Worm (Caenorhabditis elegans) whole organism, young adult: ENCODE measurements around the gene his-62.
"Not testable (repeated sequence)": the region's sequence is repeated elsewhere in the genome, so short reads cannot be mapped to it uniquely, and the experiment has no call there.

ENCODE experiments used
- B0019.2 ChIP-seq: fragments of 200-800 bp; sonication (Bioruptor generic); conservative IDR thresholded peaks from 2 replicates; pipeline ENCODE4 v1.3.6; 2022; ENCODE audit warnings: missing genetic modification reagents, missing genetic modification characterization, missing compliant biosample characterization
- C17E4.6 ChIP-seq: fragments of 200-800 bp; sonication (Bioruptor generic); IDR thresholded peaks from 2 replicates; pipeline ENCODE4 v1.3.6; 2022; ENCODE audit warnings: missing genetic modification reagents, missing genetic modification characterization, missing compliant biosample characterization
- D2030.7 ChIP-seq: fragments of 200-800 bp; sonication (Bioruptor generic); IDR thresholded peaks from 2 replicates; pipeline ENCODE4 v1.3.6; 2022; ENCODE audit warnings: missing genetic modification reagents, missing genetic modification characterization, missing compliant biosample characterization
- F37B4.10 ChIP-seq: fragments of 200-800 bp; sonication (Bioruptor generic); IDR thresholded peaks from 2 replicates; pipeline ENCODE4 v1.3.6; 2022; ENCODE audit warnings: missing genetic modification characterization, missing compliant biosample characterization
- F49E8.2 ChIP-seq: sonication (generic microtip); optimal IDR thresholded peaks from 3 replicates; lab custom pipeline; 2017; ENCODE audit warnings: missing genetic modification characterization, mild to moderate bottlenecking, missing compliant biosample characterization, antibody characterized with exemption, moderate library complexity; ENCODE audit not compliant: insufficient read depth
- F52B5.7 ChIP-seq: sonication (generic microtip); optimal IDR thresholded peaks from 2 replicates; lab custom pipeline; 2016; ENCODE audit warnings: mild to moderate bottlenecking, missing genetic modification characterization, missing compliant biosample characterization
- Y53G8AR.9 ChIP-seq: fragments of 200-800 bp; sonication (Bioruptor generic); conservative IDR thresholded peaks from 2 replicates; pipeline ENCODE4 v1.3.6; 2022; ENCODE audit warnings: missing genetic modification reagents, missing genetic modification characterization, missing compliant biosample characterization
- Y56A3A.18 ChIP-seq: fragments of 200-800 bp; sonication (Bioruptor generic); IDR thresholded peaks from 2 replicates; pipeline ENCODE4 v1.3.6; 2022; ENCODE audit warnings: missing genetic modification reagents, missing genetic modification characterization, missing compliant biosample characterization
- Y95B8A.8 ChIP-seq: fragments of 200-800 bp; sonication (Bioruptor generic); IDR thresholded peaks from 2 replicates; pipeline ENCODE4 v1.3.6; 2022; ENCODE audit warnings: missing genetic modification reagents, missing genetic modification characterization, missing compliant biosample characterization
- ama-1 ChIP-seq, 3 experiments: fragments of 150-350 bp in 1 of 3; sonication (generic microtip) in 2 of 3; optimal IDR thresholded peaks; 2 replicates each; lab custom pipeline; 2014 to 2018; ENCODE audit warnings: missing biosample characterization in 2 of 3, missing genetic modification characterization in 2 of 3, missing genetic modification reagents in 2 of 3
- athp-1 ChIP-seq: sonication (generic microtip); optimal IDR thresholded peaks from 2 replicates; lab custom pipeline; 2017; ENCODE audit warnings: mild to moderate bottlenecking, missing genetic modification characterization, missing compliant biosample characterization
- attf-3 ChIP-seq: fragments of 200-800 bp; sonication (Bioruptor generic); conservative IDR thresholded peaks from 2 replicates; pipeline ENCODE4 v1.3.6; 2022; ENCODE audit warnings: missing genetic modification reagents, missing genetic modification characterization, missing compliant biosample characterization
- cebp-1 ChIP-seq, 2 experiments: fragments of 200-800 bp in 1 of 2; sonication (Bioruptor generic) in 1 of 2; sonication (generic microtip) in 1 of 2; IDR thresholded peaks in 1 of 2; optimal IDR thresholded peaks in 1 of 2; 2 replicates each; pipeline versions ENCODE4 v1.3.6 to Lab custom; 2017 to 2022; ENCODE audit warnings: missing compliant biosample characterization in 2 of 2, missing genetic modification characterization in 2 of 2, mild to moderate bottlenecking in 1 of 2, missing genetic modification reagents in 1 of 2, moderate library complexity in 1 of 2
- ceh-27 ChIP-seq: fragments of 200-800 bp; sonication (Bioruptor generic); optimal IDR thresholded peaks from 2 replicates; lab custom pipeline; 2018; ENCODE audit warnings: mild to moderate bottlenecking, missing genetic modification characterization, moderate library complexity, missing compliant biosample characterization
- ceh-58 ChIP-seq: fragments of 200-800 bp; sonication (Bioruptor generic); IDR thresholded peaks from 2 replicates; pipeline ENCODE4 v1.3.6; 2022; ENCODE audit warnings: missing genetic modification characterization, missing compliant biosample characterization
- dox-1 ChIP-seq: fragments of 200-800 bp; sonication (Bioruptor generic); IDR thresholded peaks from 2 replicates; pipeline ENCODE4 v1.3.6; 2022; ENCODE audit warnings: missing genetic modification reagents, missing genetic modification characterization, missing compliant biosample characterization
- dpff-1 ChIP-seq: sonication (generic microtip); optimal IDR thresholded peaks from 2 replicates; lab custom pipeline; 2017; ENCODE audit warnings: mild to moderate bottlenecking, missing genetic modification characterization, missing compliant biosample characterization
- egrh-3 ChIP-seq: fragments of 200-800 bp; sonication (Bioruptor generic); IDR thresholded peaks from 2 replicates; pipeline ENCODE4 v1.3.6; 2022; ENCODE audit warnings: missing genetic modification reagents, missing genetic modification characterization, missing compliant biosample characterization
- ets-4 ChIP-seq: fragments of 200-800 bp; sonication (Bioruptor generic); optimal IDR thresholded peaks from 2 replicates; lab custom pipeline; 2018; ENCODE audit warnings: mild to moderate bottlenecking, missing genetic modification characterization, missing compliant biosample characterization
- hlh-12 ChIP-seq: sonication (generic microtip); optimal IDR thresholded peaks from 2 replicates; lab custom pipeline; 2016; ENCODE audit warnings: missing genetic modification characterization, missing compliant biosample characterization
- hlh-26 ChIP-seq: fragments of 200-800 bp; sonication (Bioruptor generic); conservative IDR thresholded peaks from 2 replicates; pipeline ENCODE4 v1.3.6; 2022; ENCODE audit warnings: missing genetic modification reagents, missing genetic modification characterization, missing compliant biosample characterization
- hmg-20 ChIP-seq: fragments of 200-800 bp; sonication (Bioruptor generic); IDR thresholded peaks from 2 replicates; pipeline ENCODE4 v1.3.6; 2022; ENCODE audit warnings: missing genetic modification reagents, missing genetic modification characterization, missing compliant biosample characterization
- hrde-1 ChIP-seq: sonication (generic microtip); optimal IDR thresholded peaks from 2 replicates; lab custom pipeline; 2016; ENCODE audit warnings: missing genetic modification characterization, mild to moderate bottlenecking, missing compliant biosample characterization, moderate library complexity, missing genotype, missing genetic modification reagents, borderline replicate concordance
- lin-26 ChIP-seq: fragments of 200-800 bp; sonication (Bioruptor generic); IDR thresholded peaks from 2 replicates; pipeline ENCODE4 v1.3.6; 2022; ENCODE audit warnings: missing genetic modification reagents, missing genetic modification characterization, missing compliant biosample characterization
- lin-35 ChIP-seq, 3 experiments: fragments of 150-350 bp in 2 of 3; sonication (generic microtip) in 1 of 3; optimal IDR thresholded peaks; 2 replicates each; lab custom pipeline; 2014 to 2018; ENCODE audit warnings: missing biosample characterization in 3 of 3, missing genetic modification characterization in 3 of 3, missing genetic modification reagents in 3 of 3
- madf-6 ChIP-seq: fragments of 200-800 bp; sonication (Bioruptor generic); IDR thresholded peaks from 2 replicates; pipeline ENCODE4 v1.3.6; 2022; ENCODE audit warnings: missing genetic modification reagents, missing genetic modification characterization, missing compliant biosample characterization
- madf-8 ChIP-seq: fragments of 200-800 bp; sonication (Bioruptor generic); conservative IDR thresholded peaks from 2 replicates; pipeline ENCODE4 v1.3.6; 2022; ENCODE audit warnings: missing genetic modification reagents, missing genetic modification characterization, missing compliant biosample characterization
- mcd-1 ChIP-seq: fragments of 200-800 bp; sonication (Bioruptor generic); IDR thresholded peaks from 2 replicates; pipeline ENCODE4 v1.3.6; 2022; ENCODE audit warnings: missing genetic modification reagents, missing genetic modification characterization, missing compliant biosample characterization
- mes-4 ChIP-seq: sonication (generic microtip); optimal IDR thresholded peaks from 2 replicates; lab custom pipeline; 2016; ENCODE audit warnings: missing genotype, missing genetic modification characterization, missing compliant biosample characterization
- nhr-179 ChIP-seq: sonication (generic microtip); optimal IDR thresholded peaks from 2 replicates; lab custom pipeline; 2016; ENCODE audit warnings: mild to moderate bottlenecking, missing genetic modification characterization, missing compliant biosample characterization
- rec-8 ChIP-seq, 2 experiments: sonication (generic microtip); optimal IDR thresholded peaks; 2 replicates each; lab custom pipeline; 2016; ENCODE audit warnings: mild to moderate bottlenecking in 2 of 2, missing genetic modification characterization in 2 of 2, missing genetic modification reagents in 2 of 2, missing genotype in 2 of 2, missing biosample characterization in 1 of 2, missing compliant biosample characterization in 1 of 2, moderate library complexity in 1 of 2
- rpc-1 ChIP-seq, 2 experiments: fragments of 150-350 bp in 1 of 2; sonication (generic microtip) in 1 of 2; optimal IDR thresholded peaks; 2 replicates each; lab custom pipeline; 2014 to 2018; ENCODE audit warnings: missing biosample characterization in 1 of 2, missing genetic modification characterization in 1 of 2, missing genetic modification reagents in 1 of 2, missing genotype in 1 of 2
- sdz-38 ChIP-seq: sonication (generic microtip); optimal IDR thresholded peaks from 2 replicates; lab custom pipeline; 2016; ENCODE audit warnings: missing genotype, missing genetic modification characterization, missing compliant biosample characterization
- snpc-3.4 ChIP-seq: sonication (generic microtip); optimal IDR thresholded peaks from 2 replicates; lab custom pipeline; 2017; ENCODE audit warnings: missing genetic modification characterization, mild to moderate bottlenecking, missing compliant biosample characterization, antibody characterized with exemption, moderate library complexity, missing genotype, missing genetic modification reagents
- somi-1 ChIP-seq: fragments of 200-800 bp; sonication (Bioruptor generic); optimal IDR thresholded peaks from 2 replicates; lab custom pipeline; 2018; ENCODE audit warnings: mild to moderate bottlenecking, missing genetic modification characterization, missing compliant biosample characterization
- tbp1 ChIP-seq: fragments of 200-800 bp; sonication (Bioruptor generic); optimal IDR thresholded peaks from 2 replicates; lab custom pipeline; 2018; ENCODE audit warnings: mild to moderate bottlenecking, missing genetic modification characterization, missing compliant biosample characterization
- unc-130 ChIP-seq: sonication (generic microtip); optimal IDR thresholded peaks from 2 replicates; lab custom pipeline; 2016; ENCODE audit warnings: missing genetic modification reagents, missing genetic modification characterization, missing compliant biosample characterization
- ztf-18 ChIP-seq: sonication (generic microtip); optimal IDR thresholded peaks from 2 replicates; lab custom pipeline; 2016; ENCODE audit warnings: missing genotype, mild to moderate bottlenecking, missing genetic modification characterization, missing compliant biosample characterization
- ztf-25 ChIP-seq: fragments of 200-800 bp; sonication (Bioruptor generic); IDR thresholded peaks from 2 replicates; pipeline ENCODE4 v1.3.6; 2022; ENCODE audit warnings: missing genetic modification reagents, missing genetic modification characterization, missing compliant biosample characterization
- ztf-26 ChIP-seq: sonication (generic microtip); optimal IDR thresholded peaks from 2 replicates; lab custom pipeline; 2017; ENCODE audit warnings: missing genetic modification characterization, missing compliant biosample characterization
- ztf-28 ChIP-seq: fragments of 200-800 bp; sonication (Bioruptor generic); IDR thresholded peaks from 2 replicates; pipeline ENCODE4 v1.3.6; 2022; ENCODE audit warnings: missing genetic modification reagents, missing genetic modification characterization, missing compliant biosample characterization

Gene his-62

ce11 chrIV:7485565-7486200, 662 bp upstream of the his-62 start (continued):
- TF ChIP-seq ama-1 (optimal IDR thresholded peaks at IDR 0.05; lab: Kevin White, UChicago); cebp-1 (GFP tag; IDR thresholded peaks at IDR 0.05; lab: Robert Waterston, UW): not testable (repeated sequence)
- TF ChIP-seq ama-1 (GFP tag; optimal IDR thresholded peaks at IDR 0.05; lab: Kevin White, UChicago) (peak; percentile 32 to 33), lin-26 (GFP tag; lab: Robert Waterston, UW) (peak; percentile 87), snpc-3.4 (tag; lab: Kevin White, UChicago) (peak; percentile 49), cebp-1 (tag; optimal IDR thresholded peaks at IDR 0.05; lab: Kevin White, UChicago) (peak; percentile 5), rec-8 (tag; optimal IDR thresholded peaks at IDR 0.05; lab: Kevin White, UChicago) (peak in 1 of 2 experiments; percentile 38)

DNA sequence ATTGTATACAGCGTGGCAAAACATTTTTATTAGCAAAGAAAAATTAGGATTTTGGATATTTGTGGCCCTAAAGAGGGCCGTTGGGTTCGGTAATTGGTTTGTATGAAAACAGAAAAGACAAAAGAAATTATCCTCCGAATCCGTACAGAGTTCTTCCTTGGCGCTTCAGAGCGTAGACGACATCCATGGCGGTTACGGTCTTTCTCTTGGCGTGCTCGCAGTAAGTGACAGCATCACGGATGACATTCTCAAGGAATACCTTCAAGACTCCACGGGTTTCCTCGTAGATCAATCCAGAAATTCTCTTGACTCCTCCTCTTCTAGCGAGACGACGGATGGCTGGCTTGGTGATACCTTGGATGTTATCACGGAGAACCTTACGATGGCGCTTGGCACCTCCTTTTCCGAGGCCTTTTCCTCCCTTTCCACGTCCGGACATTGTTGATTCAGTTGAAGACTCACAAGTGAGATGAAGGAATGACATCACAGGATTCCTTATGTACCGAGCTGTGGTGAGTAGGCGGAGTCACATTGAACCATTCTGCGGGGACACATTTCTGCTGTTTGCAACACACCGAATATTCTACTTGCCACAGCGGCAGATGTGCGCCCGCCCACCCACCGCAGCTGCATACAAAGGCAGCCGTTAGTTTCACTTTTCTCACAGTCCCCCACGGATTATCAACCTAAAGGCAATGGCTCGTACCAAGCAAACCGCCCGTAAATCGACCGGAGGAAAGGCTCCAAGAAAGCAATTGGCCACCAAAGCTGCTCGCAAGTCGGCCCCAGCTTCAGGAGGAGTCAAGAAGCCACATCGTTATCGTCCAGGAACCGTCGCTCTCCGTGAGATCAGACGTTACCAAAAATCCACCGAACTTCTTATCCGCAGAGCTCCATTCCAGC, 1.5 kb downstream of the his-62 start, which contains the start of the genes his-60 and his-59:
TSS of gene his-60 (minus strand) at position 439 of the 903 bp plus-strand sequence.
TSS of gene his-59 (plus strand) at position 696 of the 903 bp plus-strand sequence.
- TF ChIP-seq rpc-1 (optimal IDR thresholded peaks at IDR 0.05; lab: Kevin White, UChicago) = no peak
- no peak for TF ChIP-seq rpc-1 (tag; optimal IDR thresholded peaks at IDR 0.05; lab: Kevin White, UChicago)
- peak; percentile 35 for TF ChIP-seq ztf-18 (tag; lab: Kevin White, UChicago)
- peak; percentile 39; the same call in 1 of the 2 replicates for TF ChIP-seq D2030.7 (GFP tag; lab: Robert Waterston, UW)
- peak; percentile 12 for TF ChIP-seq F52B5.7 (tag; lab: Kevin White, UChicago)
- TF ChIP-seq Y56A3A.18 = no peak
- TF ChIP-seq ztf-25 (GFP tag; lab: Robert Waterston, UW) = peak; percentile 28; the same call in 1 of the 2 replicates
- TF ChIP-seq dox-1 (GFP tag; lab: Robert Waterston, UW) = peak; percentile 93
- TF ChIP-seq ztf-26 (tag; lab: Kevin White, UChicago) = no peak
- peak; percentile 48 for TF ChIP-seq mes-4 (tag; lab: Kevin White, UChicago)
- no peak for TF ChIP-seq somi-1 (GFP tag; lab: Kevin White, UChicago)
- no peak for TF ChIP-seq B0019.2 (GFP tag; lab: Robert Waterston, UW)
- TF ChIP-seq hlh-26 (GFP tag; lab: Robert Waterston, UW) = no peak
- TF ChIP-seq F49E8.2 (tag; lab: Kevin White, UChicago) = peak; percentile 91
- TF ChIP-seq nhr-179 (tag; lab: Kevin White, UChicago) = no peak
- TF ChIP-seq attf-3 (GFP tag; lab: Robert Waterston, UW) = 0 out of 2 replicates have a peak, but pooled peaks have one; percentile 7
- TF ChIP-seq madf-8 (GFP tag; lab: Robert Waterston, UW) = no peak; the same call in 1 of the 2 replicates
- no peak for TF ChIP-seq lin-35 (GFP tag; optimal IDR thresholded peaks at IDR 0.05; lab: Kevin White, UChicago)
- peak; percentile 85 for TF ChIP-seq Y53G8AR.9 (GFP tag; lab: Robert Waterston, UW)
- TF ChIP-seq hmg-20 = no peak
- no peak for TF ChIP-seq ztf-28 (GFP tag; lab: Robert Waterston, UW)
- peak; percentile 72 for TF ChIP-seq madf-6
- TF ChIP-seq mcd-1 (GFP tag; lab: Robert Waterston, UW) = peak; percentile 40; the same call in 1 of the 2 replicates
- peak; percentile 67 for TF ChIP-seq tbp1 (GFP tag; lab: Kevin White, UChicago)
- 0 out of 2 replicates have a peak, but pooled peaks have one; percentile 38 for TF ChIP-seq ceh-58
- peak; percentile 48 for TF ChIP-seq athp-1 (tag; lab: Kevin White, UChicago)
- TF ChIP-seq ets-4 (GFP tag; lab: Kevin White, UChicago) = no peak
- no peak for TF ChIP-seq dpff-1
- TF ChIP-seq hrde-1 = peak; percentile 97
- TF ChIP-seq ceh-27 = peak; percentile 13
- 0 out of 2 replicates have a peak, but pooled peaks have one; percentile 18 for TF ChIP-seq C17E4.6 (GFP tag; lab: Robert Waterston, UW)
- TF ChIP-seq egrh-3 (GFP tag; lab: Robert Waterston, UW) = peak; percentile 51
- TF ChIP-seq F37B4.10 = peak; percentile 61; the same call in 1 of the 2 replicates
- TF ChIP-seq unc-130 (GFP tag; lab: Kevin White, UChicago) = peak; percentile 7
- peak; percentile 82 for TF ChIP-seq Y95B8A.8 (GFP tag; lab: Robert Waterston, UW)
- no peak for TF ChIP-seq sdz-38 (tag; lab: Kevin White, UChicago)
- TF ChIP-seq hlh-12 (tag; lab: Kevin White, UChicago) = no peak
